Worm (Caenorhabditis elegans) whole organism, midembryonic: ENCODE measurements around the gene M02F4.2.

ENCODE experiments used
- cog-1 ChIP-seq: sonication (generic microtip); optimal IDR thresholded peaks from 2 replicates; lab custom pipeline; 2016; ENCODE audit warnings: missing genetic modification characterization, missing compliant biosample characterization
- flt-1 ChIP-seq: fragments of 200-800 bp; sonication (Bioruptor generic); IDR thresholded peaks from 2 replicates; pipeline ENCODE4 v1.3.6; 2022; ENCODE audit warnings: missing genetic modification characterization, missing compliant biosample characterization
- med-1 ChIP-seq: sonication (generic microtip); optimal IDR thresholded peaks from 2 replicates; lab custom pipeline; 2017; ENCODE audit warnings: missing genetic modification characterization, mild to moderate bottlenecking, missing compliant biosample characterization, antibody characterized with exemption, missing genetic modification reagents; ENCODE audit not compliant: insufficient read depth
- ref-1 ChIP-seq: fragments of 200-800 bp; sonication (Bioruptor generic); conservative IDR thresholded peaks from 2 replicates; pipeline ENCODE4 v1.3.6; 2022; ENCODE audit warnings: missing genetic modification reagents, missing genetic modification characterization, missing compliant biosample characterization

DNA sequence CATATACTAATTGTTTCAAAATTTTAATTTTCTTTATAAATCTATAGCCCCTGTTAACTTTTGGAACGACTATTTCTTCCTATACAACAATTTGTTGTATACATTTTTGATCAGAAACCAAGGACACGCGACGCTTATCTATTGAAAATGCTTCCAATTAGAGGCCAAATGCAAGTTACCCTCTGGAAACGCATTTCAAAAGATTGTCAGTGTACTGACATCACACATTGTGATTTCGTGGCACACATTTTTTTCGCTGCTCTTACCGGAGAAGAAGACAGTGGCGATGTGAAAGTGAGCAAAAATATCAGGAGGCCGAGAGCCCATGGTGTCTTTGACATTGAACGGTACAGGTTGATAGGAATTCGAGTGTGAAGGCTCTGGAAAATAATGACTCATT lies 11.4 kb upstream of the M02F4.2 start, which contains the start of gene cnnm-3:
- TF ChIP-seq cog-1 (tag; lab: Kevin White, UChicago) (no peak), med-1 (no peak), flt-1 (GFP tag; lab: Robert Waterston, UW) (no peak), ref-1 (no peak)
